Fruit fly (Drosophila melanogaster) whole organism, embryonic: ENCODE measurements around the gene cmb.
A peak's percentile ranks its signal among the peaks of the same experiment; 100 is the strongest.

Source experiments
- Abd-B ChIP-seq: fragments of 200-800 bp; sonication (Bioruptor generic); optimal IDR thresholded peaks from 2 replicates; lab custom pipeline; 2018; ENCODE audit warnings: missing biosample characterization, mild to moderate bottlenecking, missing genetic modification characterization, moderate library complexity
- Antp ChIP-seq: fragments of 200-800 bp; sonication (Bioruptor generic); optimal IDR thresholded peaks from 3 replicates; lab custom pipeline; 2016; ENCODE audit warnings: missing biosample characterization, missing genetic modification characterization
- BEAF-32 ChIP-seq: fragments of 200-800 bp; sonication (Bioruptor generic); optimal IDR thresholded peaks from 3 replicates; lab custom pipeline; 2017; ENCODE audit warnings: missing biosample characterization, missing genetic modification characterization, mild to moderate bottlenecking, moderate library complexity, missing genetic modification reagents
- CG10209 ChIP-seq: fragments of 200-800 bp; sonication (Bioruptor generic); optimal IDR thresholded peaks from 3 replicates; lab custom pipeline; 2017; ENCODE audit warnings: missing biosample characterization, mild to moderate bottlenecking, missing genetic modification characterization, missing genetic modification reagents
- CG10267 ChIP-seq: fragments of 200-800 bp; sonication (Bioruptor generic); optimal IDR thresholded peaks from 2 replicates; lab custom pipeline; 2018; ENCODE audit warnings: missing biosample characterization, mild to moderate bottlenecking, missing genetic modification characterization, moderate library complexity
- CG1233 ChIP-seq: fragments of 200-800 bp; sonication (Bioruptor generic); optimal IDR thresholded peaks from 4 replicates; lab custom pipeline; 2018; ENCODE audit warnings: missing biosample characterization, mild to moderate bottlenecking, missing genetic modification characterization
- CG12744 ChIP-seq: fragments of 200-800 bp; sonication (Bioruptor generic); optimal IDR thresholded peaks from 2 replicates; lab custom pipeline; 2016; ENCODE audit warnings: missing biosample characterization, missing genetic modification characterization
- CG13296 ChIP-seq: fragments of 200-800 bp; sonication (Bioruptor generic); optimal IDR thresholded peaks from 3 replicates; lab custom pipeline; 2018; ENCODE audit warnings: missing biosample characterization, mild to moderate bottlenecking, missing genetic modification characterization
- CG14860 ChIP-seq: fragments of 200-800 bp; sonication (Bioruptor generic); IDR thresholded peaks from 3 replicates; pipeline ENCODE4 v1.3.6; 2022; ENCODE audit warnings: missing biosample characterization, missing genetic modification characterization; ENCODE audit not compliant: partially characterized antibody
- CG15696 ChIP-seq: fragments of 200-800 bp; sonication (Bioruptor generic); optimal IDR thresholded peaks from 2 replicates; lab custom pipeline; 2019; ENCODE audit warnings: missing biosample characterization, mild to moderate bottlenecking, missing genetic modification characterization, moderate library complexity
- CG1602 ChIP-seq: fragments of 200-800 bp; sonication (Bioruptor generic); optimal IDR thresholded peaks from 3 replicates; lab custom pipeline; 2016; ENCODE audit warnings: missing biosample characterization, missing genetic modification characterization
- CG17568 ChIP-seq: fragments of 200-800 bp; sonication (Bioruptor generic); optimal IDR thresholded peaks from 2 replicates; lab custom pipeline; 2018; ENCODE audit warnings: missing biosample characterization, mild to moderate bottlenecking, missing genetic modification characterization, moderate library complexity
- CG18011 ChIP-seq: fragments of 200-800 bp; sonication (Bioruptor generic); optimal IDR thresholded peaks from 2 replicates; lab custom pipeline; 2017; ENCODE audit warnings: missing biosample characterization, missing genetic modification characterization, mild to moderate bottlenecking, moderate library complexity, missing genotype
- CG30403 ChIP-seq: fragments of 200-800 bp; sonication (Bioruptor generic); optimal IDR thresholded peaks from 3 replicates; lab custom pipeline; 2016; ENCODE audit warnings: missing biosample characterization, missing genetic modification characterization
- CG33213 ChIP-seq: fragments of 200-800 bp; sonication (Bioruptor generic); optimal IDR thresholded peaks from 3 replicates; lab custom pipeline; 2016; ENCODE audit warnings: missing biosample characterization, missing genetic modification characterization
- CG4360 ChIP-seq: fragments of 200-800 bp; sonication (Bioruptor generic); IDR thresholded peaks from 2 replicates; pipeline ENCODE4 v1.3.6; 2022; ENCODE audit warnings: missing biosample characterization, missing genetic modification characterization
- CG4854 ChIP-seq: fragments of 200-800 bp; sonication (Bioruptor generic); optimal IDR thresholded peaks from 2 replicates; lab custom pipeline; 2016; ENCODE audit warnings: missing biosample characterization, missing genetic modification characterization, inconsistent platforms
- CG6272 ChIP-seq: fragments of 200-800 bp; sonication (Bioruptor generic); IDR thresholded peaks from 2 replicates; pipeline ENCODE4 v1.3.6; 2022; ENCODE audit warnings: missing biosample characterization, missing genetic modification characterization
- CG7839 ChIP-seq: fragments of 200-800 bp; sonication (Bioruptor generic); optimal IDR thresholded peaks from 3 replicates; lab custom pipeline; 2018; ENCODE audit warnings: missing biosample characterization, mild to moderate bottlenecking, missing genetic modification characterization, moderate library complexity
- CG7963 ChIP-seq: fragments of 200-800 bp; sonication (Bioruptor generic); IDR thresholded peaks from 3 replicates; pipeline ENCODE4 v1.3.6; 2022; ENCODE audit warnings: missing biosample characterization, missing genetic modification characterization; ENCODE audit not compliant: partially characterized antibody
- CG7987 ChIP-seq: fragments of 200-800 bp; sonication (Bioruptor generic); optimal IDR thresholded peaks from 2 replicates; lab custom pipeline; 2018; ENCODE audit warnings: missing biosample characterization, mild to moderate bottlenecking, missing genetic modification characterization, moderate library complexity
- CG8944 ChIP-seq: fragments of 200-800 bp; sonication (Bioruptor generic); optimal IDR thresholded peaks from 3 replicates; lab custom pipeline; 2016; ENCODE audit warnings: missing biosample characterization, missing genetic modification characterization
- CG9215 ChIP-seq: fragments of 200-800 bp; sonication (Bioruptor generic); IDR thresholded peaks from 2 replicates; pipeline ENCODE4 v1.3.6; 2022; ENCODE audit warnings: missing biosample characterization, missing genetic modification characterization
- CG9932 ChIP-seq: fragments of 200-800 bp; sonication (Bioruptor generic); IDR thresholded peaks from 2 replicates; pipeline ENCODE4 v1.3.6; 2022; ENCODE audit warnings: missing biosample characterization, missing genetic modification characterization
- CrebB ChIP-seq: fragments of 200-800 bp; sonication (Bioruptor generic); optimal IDR thresholded peaks from 3 replicates; lab custom pipeline; 2018; ENCODE audit warnings: missing biosample characterization, mild to moderate bottlenecking, missing genetic modification characterization
- Dad ChIP-seq: fragments of 200-800 bp; sonication (Bioruptor generic); optimal IDR thresholded peaks from 3 replicates; lab custom pipeline; 2016; ENCODE audit warnings: missing biosample characterization, missing genetic modification characterization
- Gsc ChIP-seq: fragments of 200-800 bp; sonication (Bioruptor generic); IDR thresholded peaks from 2 replicates; pipeline ENCODE4 v1.3.6; 2022; ENCODE audit warnings: missing biosample characterization, missing genetic modification characterization
- Gug ChIP-seq: fragments of 200-800 bp; sonication (Bioruptor generic); IDR thresholded peaks from 4 replicates; pipeline ENCODE4 v1.3.6; 2022; ENCODE audit warnings: missing biosample characterization, missing genetic modification characterization
- HLH54F ChIP-seq: fragments of 200-800 bp; sonication (Bioruptor generic); optimal IDR thresholded peaks from 3 replicates; lab custom pipeline; 2016; ENCODE audit warnings: missing biosample characterization, missing genetic modification characterization
- Lhr ChIP-seq: fragments of 200-800 bp; sonication (Bioruptor generic); optimal IDR thresholded peaks from 3 replicates; lab custom pipeline; 2017; ENCODE audit warnings: mild to moderate bottlenecking, missing biosample characterization, missing genetic modification reagents, missing genetic modification characterization
- Med ChIP-seq: fragments of 200-800 bp; sonication (Bioruptor generic); peaks from one replicate; lab custom pipeline; 2016; ENCODE audit warnings: missing biosample characterization, missing genetic modification characterization, mild to moderate bottlenecking, inconsistent platforms, moderate library complexity
- NC2β ChIP-seq: fragments of 200-800 bp; sonication (Bioruptor generic); optimal IDR thresholded peaks from 2 replicates; lab custom pipeline; 2016; ENCODE audit warnings: missing biosample characterization, missing genetic modification characterization
- Pdp1 ChIP-seq, 2 experiments: fragments of 200-800 bp; sonication (Bioruptor generic); optimal IDR thresholded peaks; 3 replicates each; lab custom pipeline; 2016; ENCODE audit warnings: missing biosample characterization in 2 of 2, missing genetic modification characterization in 2 of 2, mild to moderate bottlenecking in 1 of 2, moderate library complexity in 1 of 2
- Sin3A ChIP-seq: fragments of >200 bp; optimal IDR thresholded peaks from 2 replicates; lab custom pipeline; 2018
- Sox102F ChIP-seq: fragments of 200-800 bp; sonication (Bioruptor generic); optimal IDR thresholded peaks from 2 replicates; lab custom pipeline; 2018; ENCODE audit warnings: missing biosample characterization, mild to moderate bottlenecking, missing genetic modification characterization, moderate library complexity
- Xbp1 ChIP-seq: fragments of 200-800 bp; sonication (Bioruptor generic); optimal IDR thresholded peaks from 3 replicates; lab custom pipeline; 2016; ENCODE audit warnings: missing biosample characterization, mild to moderate bottlenecking, missing genetic modification characterization
- aop ChIP-seq: fragments of 200-800 bp; sonication (Bioruptor generic); IDR thresholded peaks from 2 replicates; pipeline ENCODE4 v1.3.6; 2022; ENCODE audit warnings: missing biosample characterization, missing genetic modification characterization
- az2 ChIP-seq: fragments of 200-800 bp; sonication (Bioruptor generic); optimal IDR thresholded peaks from 3 replicates; lab custom pipeline; 2016; ENCODE audit warnings: missing biosample characterization, missing genetic modification characterization
- dysf ChIP-seq: fragments of 200-800 bp; sonication (Bioruptor generic); IDR thresholded peaks from 3 replicates; pipeline ENCODE4 v1.3.6; 2022; ENCODE audit warnings: missing biosample characterization, missing genetic modification characterization
- fd96Cb ChIP-seq: fragments of 200-800 bp; sonication (Bioruptor generic); optimal IDR thresholded peaks from 2 replicates; lab custom pipeline; 2018; ENCODE audit warnings: missing biosample characterization, mild to moderate bottlenecking, missing genetic modification characterization, moderate library complexity
- klu ChIP-seq: fragments of 200-800 bp; sonication (Bioruptor generic); IDR thresholded peaks from 2 replicates; pipeline ENCODE4 v1.3.6; 2022; ENCODE audit warnings: missing biosample characterization, missing genetic modification characterization
- knrl ChIP-seq: fragments of 200-800 bp; sonication (Bioruptor generic); IDR thresholded peaks from 3 replicates; pipeline ENCODE4 v1.3.6; 2022; ENCODE audit warnings: missing biosample characterization, missing genetic modification characterization; ENCODE audit not compliant: partially characterized antibody
- p53 ChIP-seq: fragments of 200-800 bp; sonication (Bioruptor generic); optimal IDR thresholded peaks from 2 replicates; lab custom pipeline; 2016; ENCODE audit warnings: missing biosample characterization, missing genetic modification characterization
- ro ChIP-seq: fragments of 200-800 bp; sonication (Bioruptor generic); IDR thresholded peaks from 2 replicates; pipeline ENCODE4 v1.3.6; 2022; ENCODE audit warnings: missing biosample characterization, missing genetic modification characterization
- scrt ChIP-seq: fragments of 200-800 bp; sonication (Bioruptor generic); optimal IDR thresholded peaks from 2 replicates; lab custom pipeline; 2018; ENCODE audit warnings: missing biosample characterization, mild to moderate bottlenecking, missing genetic modification characterization, moderate library complexity
- slbo ChIP-seq: fragments of 200-800 bp; sonication (Bioruptor generic); IDR thresholded peaks from 2 replicates; pipeline ENCODE4 v1.3.6; 2022; ENCODE audit warnings: missing biosample characterization, missing genetic modification characterization
- sob ChIP-seq: fragments of 200-800 bp; sonication (Bioruptor generic); IDR thresholded peaks from 2 replicates; pipeline ENCODE4 v1.3.6; 2022; ENCODE audit warnings: missing biosample characterization, missing genetic modification characterization
- vvl ChIP-seq: fragments of 200-800 bp; sonication (Bioruptor generic); IDR thresholded peaks from 2 replicates; pipeline ENCODE4 v1.3.6; 2022; ENCODE audit warnings: missing biosample characterization, missing genetic modification characterization
- zfh2 ChIP-seq: fragments of 200-800 bp; sonication (Bioruptor generic); optimal IDR thresholded peaks from 2 replicates; lab custom pipeline; 2016; ENCODE audit warnings: missing biosample characterization, missing genetic modification characterization

Gene cmb

DNA sequence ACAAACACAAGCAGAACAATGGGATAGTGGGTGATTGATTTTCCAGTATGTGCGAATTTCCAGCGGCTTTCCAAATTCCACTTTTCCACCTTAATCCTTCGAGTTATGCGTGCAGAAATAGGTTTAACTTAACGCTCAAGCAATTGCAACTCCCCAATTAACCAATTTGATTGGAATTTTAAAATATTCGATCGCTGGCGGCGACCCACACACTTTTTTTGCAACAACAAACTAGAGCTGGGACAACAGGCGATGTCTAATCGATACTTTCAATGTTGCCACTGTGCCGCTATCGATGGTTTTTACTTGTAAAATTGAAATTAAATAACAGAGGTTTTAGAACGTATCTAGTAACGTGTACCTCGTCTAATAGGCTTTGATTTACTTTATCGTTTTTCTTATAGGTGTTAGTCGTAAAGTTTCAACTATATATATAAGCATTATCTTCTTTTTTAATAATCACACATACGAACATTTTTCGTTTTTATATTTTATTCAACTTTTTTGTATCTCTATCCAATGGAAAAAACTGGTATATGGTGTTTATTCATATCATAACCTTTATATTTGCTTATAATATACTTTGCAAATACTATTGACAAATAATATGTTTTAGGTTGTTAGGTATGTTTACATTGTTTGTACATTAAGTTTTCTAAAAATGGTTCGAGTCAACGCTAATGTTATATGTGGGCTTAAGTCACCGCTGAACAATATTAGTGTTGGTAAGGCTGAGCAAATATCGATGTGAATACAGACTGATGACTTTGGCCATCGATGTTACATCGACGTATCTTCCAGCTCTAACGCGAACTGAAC is 43.9 kb downstream of the cmb start, which contains the start of the genes Abp1 and Tgi (continued):
- TF ChIP-seq dysf (no peak), knrl (peak; percentile 79), CG12744 (GFP tag; lab: Kevin White, UChicago) (peak; percentile 15), klu (no peak), Pdp1 (GFP tag; optimal IDR thresholded peaks at IDR 0.05; lab: Kevin White, UChicago) (peak in 1 of 2 experiments; percentile 61), p53 (no peak), CG7839 (tag; lab: Kevin White, UChicago) (peak; percentile 44), zfh2 (GFP tag; lab: Kevin White, UChicago) (peak; percentile 52), CG14860 (peak; percentile 60), Antp (GFP tag; lab: Kevin White, UChicago) (peak; percentile 47), sob (peak; percentile 68), CG30403 (GFP tag; lab: Kevin White, UChicago) (peak; percentile 43), CG7987 (GFP tag; lab: Kevin White, UChicago) (no peak), Sin3A (no peak), CrebB (peak; percentile 46), CG4360 (GFP tag; lab: Robert Waterston, UW) (peak; percentile 75), CG10209 (peak; percentile 15), CG1602 (peak; percentile 13), CG10267 (peak; percentile 93), CG15696 (tag; lab: Kevin White, UChicago) (peak; percentile 36), CG9932 (GFP tag; lab: Robert Waterston, UW) (peak; percentile 88), ro (GFP tag; lab: Robert Waterston, UW) (no peak), Gsc (GFP tag; lab: Robert Waterston, UW) (no peak), vvl (GFP tag; lab: Robert Waterston, UW) (peak; percentile 12; the same call in 1 of the 2 replicates), CG8944 (GFP tag; lab: Kevin White, UChicago) (peak; percentile 8), CG4854 (GFP tag; lab: Kevin White, UChicago) (no peak), Xbp1 (GFP tag; lab: Kevin White, UChicago) (peak; percentile 10), fd96Cb (tag; lab: Kevin White, UChicago) (no peak), Lhr (peak; percentile 70), az2 (GFP tag; lab: Kevin White, UChicago) (peak; percentile 7), scrt (GFP tag; lab: Kevin White, UChicago) (no peak), Gug (GFP tag; lab: Robert Waterston, UW) (peak; percentile 12; the same call in 1 of the 4 replicates), CG17568 (GFP tag; lab: Kevin White, UChicago) (no peak), BEAF-32 (GFP tag; lab: Kevin White, UChicago) (peak; percentile 91), CG33213 (GFP tag; lab: Kevin White, UChicago) (peak; percentile 61), Abd-B (peak; percentile 41), CG9215 (GFP tag; lab: Robert Waterston, UW) (peak; percentile 51; the same call in 1 of the 2 replicates), CG18011 (GFP tag; lab: Kevin White, UChicago) (no peak), NC2β (peak; percentile 18), CG6272 (GFP tag; lab: Robert Waterston, UW) (0 out of 2 replicates have a peak, but pooled peaks have one; percentile 12), CG13296 (GFP tag; lab: Kevin White, UChicago) (no peak), Sox102F (GFP tag; lab: Kevin White, UChicago) (no peak), aop (GFP tag; lab: Robert Waterston, UW) (0 out of 2 replicates have a peak, but pooled peaks have one; percentile 14), CG1233 (no peak), slbo (peak; percentile 72), Dad (GFP tag; lab: Kevin White, UChicago) (peak; percentile 29), Med (peak; percentile 92), HLH54F (GFP tag; lab: Kevin White, UChicago) (peak; percentile 37), CG7963 (GFP tag; lab: Robert Waterston, UW) (peak; percentile 84)
